Worm (Caenorhabditis elegans): ENCODE data around the gene haly-1.

DNA sequence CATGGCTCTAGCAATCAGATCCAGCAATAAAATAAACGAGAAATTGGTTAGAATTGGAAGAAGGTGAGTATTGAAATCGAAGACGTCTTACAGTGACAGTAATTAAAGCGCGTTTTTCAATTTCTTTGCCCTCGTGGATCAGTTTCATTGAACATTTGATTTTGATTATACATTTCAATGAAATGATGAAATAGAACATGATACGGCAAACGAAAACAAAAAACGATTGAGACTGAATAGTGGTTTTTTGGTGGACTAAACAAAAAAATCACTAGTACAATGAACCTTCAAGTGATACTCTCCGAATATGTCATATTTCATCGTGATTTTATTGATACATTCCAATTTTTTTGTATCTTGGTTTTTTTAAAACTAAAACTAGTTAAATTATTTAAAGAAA, at the start of gene haly-1:
- no peak for TF ChIP-seq flt-1 (GFP tag; IDR thresholded peaks at IDR 0.05)
- no peak for TF ChIP-seq klf-2 (GFP tag; conservative IDR thresholded peaks at IDR 0.05)
- TF ChIP-seq med-1 (GFP tag; optimal IDR thresholded peaks at IDR 0.05; ENCODE audit: insufficient read depth) = no peak
- TF ChIP-seq ztf-29 (GFP tag; IDR thresholded peaks at IDR 0.05) = no peak
- no peak for TF ChIP-seq tab-1 (GFP tag; IDR thresholded peaks at IDR 0.05)
- TF ChIP-seq ztf-23 (GFP tag; IDR thresholded peaks at IDR 0.05) = no peak
- no peak for TF ChIP-seq cog-1 (tag; optimal IDR thresholded peaks at IDR 0.05)
